Worm (Caenorhabditis elegans) whole organism, L4 larva: ENCODE measurements around the gene K12G11.6.

ENCODE experiments used
- D1046.2 ChIP-seq: fragments of 200-800 bp; sonication (Bioruptor generic); IDR thresholded peaks from 2 replicates; pipeline ENCODE4 v1.3.6; 2022; ENCODE audit warnings: missing genetic modification characterization, missing compliant biosample characterization
- F37D6.2 ChIP-seq: sonication (generic microtip); optimal IDR thresholded peaks from 2 replicates; lab custom pipeline; 2016; ENCODE audit warnings: mild to moderate bottlenecking, missing genetic modification characterization, missing compliant biosample characterization
- T20F7.1 ChIP-seq: fragments of 200-800 bp; sonication (Bioruptor generic); optimal IDR thresholded peaks from 2 replicates; lab custom pipeline; 2018; ENCODE audit warnings: mild to moderate bottlenecking, missing genetic modification characterization, missing compliant biosample characterization
- Y48G9A.11 ChIP-seq: fragments of 200-800 bp; sonication (Bioruptor generic); IDR thresholded peaks from 2 replicates; pipeline ENCODE4 v1.3.6; 2022; ENCODE audit warnings: missing genetic modification reagents, missing genetic modification characterization, missing compliant biosample characterization
- Y5F2A.4 ChIP-seq: fragments of 200-800 bp; sonication (Bioruptor generic); optimal IDR thresholded peaks from 2 replicates; lab custom pipeline; 2018; ENCODE audit warnings: mild to moderate bottlenecking, missing genetic modification characterization, missing compliant biosample characterization
- ZK546.5 ChIP-seq, 2 experiments: sonication (generic microtip); optimal IDR thresholded peaks; 2 replicates each; lab custom pipeline; 2017; ENCODE audit warnings: missing biosample characterization in 2 of 2, missing genetic modification characterization in 2 of 2
- aha-1 ChIP-seq: fragments of 150-350 bp; peaks from one replicate; lab custom pipeline; 2014; ENCODE audit warnings: missing biosample characterization, missing genetic modification characterization
- ama-1 ChIP-seq: fragments of 150-350 bp; optimal IDR thresholded peaks from 2 replicates; lab custom pipeline; 2014; ENCODE audit warnings: inconsistent platforms, mixed read lengths
- attf-4 ChIP-seq: sonication (generic microtip); optimal IDR thresholded peaks from 3 replicates; lab custom pipeline; 2017; ENCODE audit warnings: missing biosample characterization, missing genetic modification characterization
- ceh-28 ChIP-seq: fragments of 150-350 bp; optimal IDR thresholded peaks from 2 replicates; lab custom pipeline; 2014; ENCODE audit warnings: missing biosample characterization, missing genetic modification reagents, missing genetic modification characterization
- ceh-44 ChIP-seq: fragments of 200-800 bp; sonication (Bioruptor generic); IDR thresholded peaks from 2 replicates; pipeline ENCODE4 v1.3.6; 2022; ENCODE audit warnings: missing genetic modification reagents, missing genetic modification characterization, missing compliant biosample characterization
- ceh-62 ChIP-seq: sonication (generic microtip); optimal IDR thresholded peaks from 2 replicates; lab custom pipeline; 2017; ENCODE audit warnings: missing biosample characterization, missing genetic modification characterization
- ctbp-1 ChIP-seq: fragments of 200-800 bp; sonication (Bioruptor generic); IDR thresholded peaks from 2 replicates; pipeline ENCODE4 v1.3.6; 2022; ENCODE audit warnings: missing genetic modification reagents, missing genetic modification characterization, missing compliant biosample characterization
- daf-12 ChIP-seq: fragments of 150-350 bp; optimal IDR thresholded peaks from 2 replicates; lab custom pipeline; 2014; ENCODE audit warnings: missing biosample characterization, missing genetic modification reagents, missing genetic modification characterization
- daf-16 ChIP-seq, 3 experiments: sonication (generic microtip); optimal IDR thresholded peaks; 2 replicates each; lab custom pipeline; 2016 to 2017; ENCODE audit warnings: missing genetic modification characterization in 3 of 3, missing genetic modification reagents in 3 of 3, mild to moderate bottlenecking in 2 of 3, missing compliant biosample characterization in 2 of 3, missing biosample characterization in 1 of 3, moderate library complexity in 1 of 3
- dmd-6 ChIP-seq: fragments of 200-800 bp; sonication (Bioruptor generic); IDR thresholded peaks from 2 replicates; pipeline ENCODE4 v1.3.6; 2022; ENCODE audit warnings: missing genetic modification reagents, missing genetic modification characterization, missing compliant biosample characterization
- dmd-9 ChIP-seq: fragments of 200-800 bp; sonication (Bioruptor generic); IDR thresholded peaks from 2 replicates; pipeline ENCODE4 v1.3.6; 2022; ENCODE audit warnings: missing genetic modification reagents, missing genetic modification characterization, missing compliant biosample characterization
- dve-1 ChIP-seq: sonication (generic microtip); optimal IDR thresholded peaks from 2 replicates; lab custom pipeline; 2017; ENCODE audit warnings: antibody characterized with exemption, mild to moderate bottlenecking, missing genetic modification characterization, missing compliant biosample characterization; ENCODE audit not compliant: insufficient read depth
- fkh-10 ChIP-seq: fragments of 150-350 bp; optimal IDR thresholded peaks from 2 replicates; lab custom pipeline; 2014; ENCODE audit warnings: missing biosample characterization, missing genetic modification reagents, missing genetic modification characterization
- hlh-11 ChIP-seq: fragments of 200-800 bp; sonication (Bioruptor generic); optimal IDR thresholded peaks from 2 replicates; lab custom pipeline; 2018; ENCODE audit warnings: mild to moderate bottlenecking, missing genetic modification characterization, missing compliant biosample characterization
- hlh-30 ChIP-seq: sonication (generic microtip); optimal IDR thresholded peaks from 2 replicates; lab custom pipeline; 2017; ENCODE audit warnings: antibody characterized with exemption, mild to moderate bottlenecking, missing genetic modification characterization, missing compliant biosample characterization; ENCODE audit not compliant: insufficient read depth
- hmg-1.1 ChIP-seq: fragments of 200-800 bp; sonication (Bioruptor generic); IDR thresholded peaks from 2 replicates; pipeline ENCODE4 v1.3.6; 2022; ENCODE audit warnings: missing genetic modification reagents, missing genetic modification characterization, missing compliant biosample characterization
- lsy-2 ChIP-seq, 2 experiments: fragments of 150-350 bp in 1 of 2; sonication (generic microtip) in 1 of 2; optimal IDR thresholded peaks; 2 replicates each; lab custom pipeline; 2014 to 2017; ENCODE audit warnings: missing biosample characterization in 2 of 2, missing genetic modification characterization in 2 of 2
- mdl-1 ChIP-seq, 2 experiments: fragments of 150-350 bp in 1 of 2; sonication (generic microtip) in 1 of 2; optimal IDR thresholded peaks; 2 replicates each; lab custom pipeline; 2014 to 2017; ENCODE audit warnings: missing biosample characterization in 2 of 2, missing genetic modification characterization in 2 of 2
- mep-1 ChIP-seq: fragments of 150-350 bp; sonication (generic microtip); optimal IDR thresholded peaks from 3 replicates; lab custom pipeline; 2014; ENCODE audit warnings: missing biosample characterization, missing genetic modification characterization
- nhr-11 ChIP-seq: fragments of 150-350 bp; optimal IDR thresholded peaks from 2 replicates; lab custom pipeline; 2014; ENCODE audit warnings: missing biosample characterization, missing genetic modification characterization
- nhr-111 ChIP-seq: fragments of 200-800 bp; sonication (Bioruptor generic); optimal IDR thresholded peaks from 2 replicates; lab custom pipeline; 2018; ENCODE audit warnings: mild to moderate bottlenecking, missing genetic modification characterization, missing compliant biosample characterization
- nhr-41 ChIP-seq: fragments of 200-800 bp; sonication (Bioruptor generic); IDR thresholded peaks from 2 replicates; pipeline ENCODE4 v1.3.6; 2022; ENCODE audit warnings: missing genetic modification reagents, missing genetic modification characterization, missing compliant biosample characterization
- nhr-77 ChIP-seq: fragments of 150-350 bp; optimal IDR thresholded peaks from 2 replicates; lab custom pipeline; 2014; ENCODE audit warnings: missing biosample characterization, missing genetic modification characterization
- pqm-1 ChIP-seq: sonication (generic microtip); optimal IDR thresholded peaks from 2 replicates; lab custom pipeline; 2017; ENCODE audit warnings: missing biosample characterization, missing genetic modification characterization
- tag-97 ChIP-seq: fragments of 200-800 bp; sonication (Bioruptor generic); IDR thresholded peaks from 2 replicates; pipeline ENCODE4 v1.3.6; 2022; ENCODE audit warnings: missing genetic modification characterization, missing compliant biosample characterization
- unc-39 ChIP-seq: sonication (generic microtip); optimal IDR thresholded peaks from 2 replicates; lab custom pipeline; 2017; ENCODE audit warnings: missing biosample characterization, missing genetic modification characterization
- zag-1 ChIP-seq: fragments of 150-350 bp; optimal IDR thresholded peaks from 2 replicates; lab custom pipeline; 2014; ENCODE audit warnings: missing biosample characterization, missing genetic modification characterization
- zfp-3 ChIP-seq: fragments of 200-800 bp; sonication (Bioruptor generic); conservative IDR thresholded peaks from 2 replicates; pipeline ENCODE4 v1.3.6; 2022; ENCODE audit warnings: missing genetic modification reagents, missing genetic modification characterization, missing compliant biosample characterization
- zip-2 ChIP-seq: fragments of 150-350 bp; optimal IDR thresholded peaks from 2 replicates; lab custom pipeline; 2014; ENCODE audit warnings: missing biosample characterization, missing genetic modification characterization
- ztf-11 ChIP-seq: fragments of 150-350 bp; optimal IDR thresholded peaks from 2 replicates; lab custom pipeline; 2014; ENCODE audit warnings: missing biosample characterization, missing genetic modification characterization
- ztf-7 ChIP-seq: fragments of 150-350 bp; optimal IDR thresholded peaks from 2 replicates; lab custom pipeline; 2014; ENCODE audit warnings: missing biosample characterization, missing genetic modification characterization

Gene K12G11.6

DNA sequence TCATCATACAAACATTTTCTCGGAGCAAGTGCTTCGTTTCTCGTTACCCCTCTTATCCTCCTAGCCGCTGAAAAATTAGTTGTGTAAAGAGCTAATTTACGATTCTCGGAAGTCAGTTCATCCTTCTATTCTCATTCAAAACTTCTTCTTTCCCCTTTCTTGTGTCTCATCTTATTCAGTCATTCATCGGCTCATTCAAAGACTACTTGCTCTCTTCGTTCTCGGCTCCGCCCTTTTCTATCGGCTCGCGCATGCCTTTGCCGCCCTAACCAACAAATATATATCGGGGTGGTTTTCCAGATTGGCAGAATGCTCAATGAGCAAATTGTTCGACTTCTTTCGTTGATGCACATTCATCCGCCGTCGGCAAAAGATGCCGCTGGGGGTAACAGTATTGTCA, 33.8 kb upstream of the K12G11.6 start, which contains the start of gene R13H4.5:
Gene R13H4.5 (plus strand): TSS at position 301 of the 400 bp plus-strand sequence.
- TF ChIP-seq zag-1 (tag; lab: Kevin White, UChicago): no peak
- TF ChIP-seq aha-1: peak; percentile 2
- TF ChIP-seq ctbp-1: 0 out of 2 replicates have a peak, but pooled peaks have one; percentile 7
- no peak for TF ChIP-seq mdl-1 (tag; optimal IDR thresholded peaks at IDR 0.05; lab: Kevin White, UChicago)

DNA sequence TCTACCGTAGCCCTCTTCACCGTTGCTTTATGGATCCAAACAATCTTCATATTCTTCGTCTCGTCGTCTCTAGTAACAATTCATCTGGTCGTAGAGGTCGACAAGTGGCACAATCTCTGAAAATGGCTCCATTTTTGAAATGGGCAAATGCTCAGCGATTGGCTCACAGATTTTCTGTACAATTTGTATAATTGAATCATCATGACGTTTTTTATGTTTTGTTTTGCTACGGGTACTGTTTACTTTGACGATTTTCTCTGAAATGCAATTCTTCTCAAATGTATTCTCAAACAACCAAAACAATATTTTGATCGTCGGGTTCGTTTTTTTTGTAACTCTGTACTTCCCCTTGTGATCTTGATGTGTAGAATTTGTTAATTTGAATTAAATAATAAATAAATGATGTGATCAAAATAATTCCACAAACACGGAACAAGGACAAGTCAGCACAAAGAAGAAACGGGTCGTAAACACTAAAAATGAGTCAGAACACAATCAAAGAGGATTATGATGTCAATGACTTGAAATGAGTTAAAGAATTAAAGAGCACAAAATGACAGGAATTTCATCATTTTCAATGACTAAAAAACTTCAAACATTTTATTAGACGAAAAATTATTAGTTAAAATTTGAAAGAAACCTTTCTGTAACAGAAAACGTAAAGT, 32.1 kb upstream of the K12G11.6 start:
- TF ChIP-seq lsy-2 (tag; optimal IDR thresholded peaks at IDR 0.05; lab: Kevin White, UChicago) (peak in 1 of 2 experiments; percentile 17), dmd-6 (GFP tag; lab: Robert Waterston, UW) (peak; percentile 53), nhr-77 (tag; lab: Kevin White, UChicago) (peak; percentile 23), tag-97 (GFP tag; lab: Robert Waterston, UW) (no peak), T20F7.1 (GFP tag; lab: Kevin White, UChicago) (peak; percentile 16), nhr-111 (GFP tag; lab: Kevin White, UChicago) (no peak), daf-16 (GFP tag; optimal IDR thresholded peaks at IDR 0.05; lab: Kevin White, UChicago) (no peak), daf-16 (tag; optimal IDR thresholded peaks at IDR 0.05; lab: Kevin White, UChicago) (peak; percentile 77), Y48G9A.11 (GFP tag; lab: Robert Waterston, UW) (no peak), dve-1 (tag; lab: Kevin White, UChicago) (peak; percentile 49), pqm-1 (peak; percentile 23), attf-4 (tag; lab: Kevin White, UChicago) (no peak), aha-1 (peak; percentile 93), nhr-11 (tag; lab: Kevin White, UChicago) (no peak), zfp-3 (no peak), mep-1 (tag; lab: Kevin White, UChicago) (peak; percentile 29)

DNA sequence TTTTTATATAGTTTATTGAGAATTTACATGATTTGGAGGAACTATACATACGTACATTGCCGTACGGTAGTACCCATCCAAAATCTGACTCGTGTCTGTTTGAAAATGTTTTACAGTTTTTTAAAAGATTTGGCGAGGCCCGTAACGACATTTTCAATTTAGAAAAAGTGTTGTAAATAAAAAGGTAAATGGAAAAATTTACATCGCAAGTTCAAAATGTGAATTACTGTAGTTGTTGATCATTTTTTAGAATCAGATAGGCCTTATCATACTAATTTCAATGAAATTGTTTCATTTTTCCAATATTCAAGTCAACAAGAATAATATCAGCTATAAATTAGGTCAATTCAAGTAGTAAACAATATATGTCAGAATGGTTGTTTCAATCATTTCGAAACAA, 31.3 kb upstream of the K12G11.6 start, which contains the start of gene R13H4.6:
Gene R13H4.6 (plus strand): TSS at position 301 of the 400 bp plus-strand sequence.
- TF ChIP-seq daf-12 (tag; lab: Kevin White, UChicago): no peak
- TF ChIP-seq daf-16 (GFP tag; optimal IDR thresholded peaks at IDR 0.05; lab: Kevin White, UChicago): no peak
- TF ChIP-seq daf-16 (tag; optimal IDR thresholded peaks at IDR 0.05; lab: Kevin White, UChicago): peak; percentile 89
- TF ChIP-seq, all 104 proteins: peak for 1

DNA sequence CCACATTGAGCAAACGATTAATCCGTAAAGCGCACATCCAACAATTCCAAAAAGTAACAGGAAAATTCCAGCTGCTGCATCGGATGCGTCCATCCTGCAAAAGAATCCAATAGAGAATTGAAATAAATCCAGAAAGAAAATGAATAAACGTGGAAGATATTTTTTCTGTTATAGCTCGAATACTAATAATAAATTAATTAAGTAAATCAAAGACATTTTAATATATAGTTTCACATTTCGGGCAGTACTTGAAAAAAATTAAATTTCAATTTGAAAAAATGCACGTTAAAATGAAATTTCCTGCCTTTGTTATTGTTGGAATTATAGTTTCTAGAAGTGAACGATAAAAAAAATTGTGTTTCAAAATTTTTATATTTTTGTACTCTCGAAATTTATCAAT, 26.0 kb upstream of the K12G11.6 start, which contains the start of gene R13H4.7:
Gene R13H4.7 (minus strand): TSS at position 101 of the 400 bp plus-strand sequence.
- no peak for TF ChIP-seq ceh-28 (tag; lab: Kevin White, UChicago)
- TF ChIP-seq ZK546.5 (tag; optimal IDR thresholded peaks at IDR 0.05; lab: Kevin White, UChicago): no peak
- no peak for TF ChIP-seq D1046.2
- TF ChIP-seq hlh-11: no peak
- TF ChIP-seq ceh-44 (GFP tag; lab: Robert Waterston, UW): no peak
- no peak for TF ChIP-seq zip-2 (tag; lab: Kevin White, UChicago)
- no peak for TF ChIP-seq mdl-1 (tag; optimal IDR thresholded peaks at IDR 0.05; lab: Kevin White, UChicago)
- TF ChIP-seq F37D6.2: no peak
- TF ChIP-seq hlh-30: no peak
- TF ChIP-seq ceh-62: no peak
- no peak for TF ChIP-seq daf-12 (tag; lab: Kevin White, UChicago)

DNA sequence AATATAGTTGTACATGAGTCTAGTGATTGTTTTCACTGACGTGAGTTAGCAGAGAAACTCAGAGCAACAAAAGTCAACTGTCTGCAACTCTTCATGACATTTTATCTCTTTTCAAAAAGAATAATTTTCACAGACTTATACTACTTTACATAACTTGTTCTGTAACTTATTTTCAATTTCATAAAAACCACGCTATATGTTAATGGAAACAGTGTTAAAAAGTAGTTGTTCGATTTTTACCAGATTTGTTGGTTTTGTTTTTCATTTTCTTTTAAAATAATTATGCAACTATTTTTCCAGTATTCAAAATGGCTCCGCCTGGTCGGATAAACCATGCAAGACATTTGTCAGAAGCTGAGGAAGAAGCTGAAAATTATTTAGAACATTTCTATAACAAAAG, 19.1 kb upstream of the K12G11.6 start, which contains the start of gene sulp-4:
Gene sulp-4 (plus strand): TSS at position 301 of the 400 bp plus-strand sequence.
- TF ChIP-seq ama-1 (lab: Kevin White, UChicago) (no peak), hlh-30 (no peak), hmg-1.1 (no peak), ztf-7 (tag; lab: Kevin White, UChicago) (no peak), dmd-9 (GFP tag; lab: Robert Waterston, UW) (no peak), nhr-11 (tag; lab: Kevin White, UChicago) (no peak), mep-1 (tag; lab: Kevin White, UChicago) (no peak), unc-39 (tag; lab: Kevin White, UChicago) (no peak), fkh-10 (GFP tag; lab: Kevin White, UChicago) (no peak), T20F7.1 (GFP tag; lab: Kevin White, UChicago) (no peak), Y5F2A.4 (GFP tag; lab: Kevin White, UChicago) (no peak), nhr-41 (no peak), ztf-11 (tag; lab: Kevin White, UChicago) (no peak)
- TF ChIP-seq, all 104 proteins: peak for 0
